Fruit fly (Drosophila melanogaster): ENCODE data around the gene RIOK2.

DNA sequence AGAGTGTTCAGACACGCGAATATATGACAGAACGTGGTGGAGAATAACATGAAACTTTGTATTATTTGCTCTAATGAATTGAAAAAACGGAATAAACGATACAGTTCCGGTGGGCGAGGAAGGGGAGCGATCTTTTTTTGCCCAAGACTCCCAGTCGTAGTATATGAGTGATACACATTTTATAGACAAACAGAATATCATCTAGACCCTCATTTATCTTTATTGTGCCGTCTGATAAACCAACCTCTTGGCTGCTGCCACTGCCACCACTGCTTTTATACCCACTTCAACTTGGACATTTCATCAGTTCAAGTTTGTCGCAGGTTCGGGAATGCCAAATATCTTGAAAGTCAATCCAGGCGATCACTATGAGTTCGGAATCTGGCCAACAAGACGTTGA lies 49.6 kb upstream of the RIOK2 start, which contains the start of gene CG31106:
- TF ChIP-seq CTCF (optimal IDR thresholded peaks at IDR 0.05) (no peak), CG8478 (optimal IDR thresholded peaks at IDR 0.05) (no peak)

All from S2 (cell line).